Worm (Caenorhabditis elegans) whole organism, L3 larva: ENCODE data around the gene mam-6.

Experiments used
- ceh-16 ChIP-seq: sonication (generic microtip); optimal IDR thresholded peaks from 2 replicates; lab custom pipeline; 2017; ENCODE audit warnings: missing biosample characterization, missing genetic modification characterization
- ceh-82 ChIP-seq: fragments of 150-350 bp; optimal IDR thresholded peaks from 2 replicates; lab custom pipeline; 2014; ENCODE audit warnings: missing biosample characterization, missing genetic modification characterization
- elt-1 ChIP-seq: fragments of 150-350 bp; optimal IDR thresholded peaks from 2 replicates; lab custom pipeline; 2014; ENCODE audit warnings: missing biosample characterization, missing genetic modification characterization
- fos-1 ChIP-seq: fragments of 150-350 bp; optimal IDR thresholded peaks from 2 replicates; lab custom pipeline; 2014; ENCODE audit warnings: missing biosample characterization, missing genetic modification characterization
- nhr-237 ChIP-seq: fragments of 150-350 bp; optimal IDR thresholded peaks from 2 replicates; lab custom pipeline; 2014; ENCODE audit warnings: missing biosample characterization, missing genetic modification characterization
- nhr-77 ChIP-seq: fragments of 150-350 bp; optimal IDR thresholded peaks from 2 replicates; lab custom pipeline; 2014; ENCODE audit warnings: missing biosample characterization, missing genetic modification characterization
- pha-4 ChIP-seq: fragments of 150-350 bp; optimal IDR thresholded peaks from 2 replicates; lab custom pipeline; 2014; ENCODE audit warnings: missing biosample characterization, missing genetic modification reagents, missing genetic modification characterization
- skn-1 ChIP-seq: fragments of 150-350 bp; optimal IDR thresholded peaks from 2 replicates; lab custom pipeline; 2014; ENCODE audit warnings: missing biosample characterization, missing genetic modification characterization
- snpc-4 ChIP-seq: fragments of 150-350 bp; optimal IDR thresholded peaks from 2 replicates; lab custom pipeline; 2014; ENCODE audit warnings: missing biosample characterization, missing genetic modification characterization
- zag-1 ChIP-seq: fragments of 150-350 bp; optimal IDR thresholded peaks from 2 replicates; lab custom pipeline; 2014; ENCODE audit warnings: missing biosample characterization, missing genetic modification characterization
- ztf-11 ChIP-seq: fragments of 150-350 bp; optimal IDR thresholded peaks from 2 replicates; lab custom pipeline; 2014; ENCODE audit warnings: missing biosample characterization, missing genetic modification characterization
- ztf-4 ChIP-seq: fragments of 150-350 bp; optimal IDR thresholded peaks from 2 replicates; lab custom pipeline; 2014; ENCODE audit warnings: missing biosample characterization, missing genetic modification characterization

DNA sequence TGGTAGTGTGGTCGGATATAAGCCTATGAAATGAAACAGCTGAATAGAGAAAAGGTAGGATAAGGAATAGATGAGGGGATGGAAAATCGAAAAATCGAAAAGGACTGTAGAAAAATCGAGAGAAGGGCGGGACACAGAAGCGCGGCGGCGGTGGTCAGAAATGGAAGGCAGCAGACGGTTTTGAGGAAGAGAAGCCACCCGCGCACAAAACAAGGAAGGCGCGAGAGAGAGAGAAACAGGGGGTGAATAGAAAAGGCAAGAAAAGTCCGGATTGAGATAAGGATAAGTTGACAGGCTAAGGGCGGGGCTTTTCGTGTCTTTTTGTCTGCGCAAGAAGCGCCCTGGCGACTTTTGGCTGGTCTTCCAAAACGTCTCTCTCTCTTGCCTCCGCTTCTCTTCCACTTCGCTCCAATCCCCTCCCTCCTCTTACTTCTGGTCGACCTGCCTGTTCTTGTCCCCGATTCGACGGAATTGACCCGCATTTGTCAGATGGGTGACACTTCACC, 38.7 kb upstream of the mam-6 start, which contains the start of gene mlt-9:
- no peak for TF ChIP-seq fos-1 (tag; lab: Kevin White, UChicago)
- no peak for TF ChIP-seq ceh-82
- TF ChIP-seq snpc-4 (tag; lab: Kevin White, UChicago) = no peak
- TF ChIP-seq nhr-237 (tag; lab: Kevin White, UChicago) = no peak
- no peak for TF ChIP-seq ztf-11 (tag; lab: Kevin White, UChicago)
- TF ChIP-seq zag-1 (tag; lab: Kevin White, UChicago) = no peak
- no peak for TF ChIP-seq ztf-4
- no peak for TF ChIP-seq skn-1 (tag; lab: Kevin White, UChicago)
- TF ChIP-seq elt-1 (tag; lab: Kevin White, UChicago) = no peak
- no peak for TF ChIP-seq pha-4 (tag; lab: Kevin White, UChicago)
- no peak for TF ChIP-seq nhr-77
- TF ChIP-seq ceh-16 (tag; lab: Kevin White, UChicago) = no peak
